Worm (Caenorhabditis elegans) whole organism, late embryonic: Measurements from ENCODE around the gene nhr-285.
"Not testable (repeated sequence)": the region's sequence is repeated elsewhere in the genome, so short reads cannot be mapped to it uniquely, and the experiment has no call there.

Experiments used
- K09A11.1 ChIP-seq: sonication (generic microtip); optimal IDR thresholded peaks from 2 replicates; lab custom pipeline; 2017; ENCODE audit warnings: antibody characterized with exemption, mild to moderate bottlenecking, missing genetic modification characterization, missing compliant biosample characterization; ENCODE audit not compliant: insufficient read depth
- ceh-31 ChIP-seq: sonication (generic microtip); optimal IDR thresholded peaks from 2 replicates; lab custom pipeline; 2016; ENCODE audit warnings: missing genetic modification characterization, missing compliant biosample characterization
- ceh-6 ChIP-seq: fragments of 200-800 bp; sonication (Bioruptor generic); optimal IDR thresholded peaks from 2 replicates; lab custom pipeline; 2018; ENCODE audit warnings: mild to moderate bottlenecking, missing genetic modification characterization, missing compliant biosample characterization
- dmd-4 ChIP-seq: sonication (generic microtip); optimal IDR thresholded peaks from 2 replicates; lab custom pipeline; 2016; ENCODE audit warnings: borderline replicate concordance, missing genetic modification characterization, missing compliant biosample characterization
- dve-1 ChIP-seq: sonication (generic microtip); optimal IDR thresholded peaks from 2 replicates; lab custom pipeline; 2017; ENCODE audit warnings: antibody characterized with exemption, mild to moderate bottlenecking, missing genetic modification characterization, missing compliant biosample characterization
- ets-4 ChIP-seq: sonication (generic microtip); optimal IDR thresholded peaks from 2 replicates; lab custom pipeline; 2016; ENCODE audit warnings: missing genetic modification characterization, missing compliant biosample characterization
- gmeb-2 ChIP-seq: sonication (generic microtip); optimal IDR thresholded peaks from 2 replicates; lab custom pipeline; 2016; ENCODE audit warnings: missing genetic modification characterization, inconsistent platforms, missing compliant biosample characterization
- hlh-30 ChIP-seq: sonication (generic microtip); optimal IDR thresholded peaks from 2 replicates; lab custom pipeline; 2017; ENCODE audit warnings: antibody characterized with exemption, missing genetic modification characterization, missing compliant biosample characterization; ENCODE audit not compliant: insufficient read depth
- pha-4 ChIP-seq: fragments of 150-350 bp; optimal IDR thresholded peaks from 2 replicates; lab custom pipeline; 2018; ENCODE audit warnings: missing biosample characterization, missing genetic modification reagents, missing genetic modification characterization
- rnt-1 ChIP-seq: sonication (generic microtip); optimal IDR thresholded peaks from 2 replicates; lab custom pipeline; 2016; ENCODE audit warnings: missing genetic modification characterization, missing compliant biosample characterization
- tbx-2 ChIP-seq: sonication (generic microtip); optimal IDR thresholded peaks from 2 replicates; lab custom pipeline; 2016; ENCODE audit warnings: missing genetic modification characterization, missing compliant biosample characterization
- unc-55 ChIP-seq: sonication (generic microtip); optimal IDR thresholded peaks from 2 replicates; lab custom pipeline; 2017; ENCODE audit warnings: missing biosample characterization, missing genetic modification reagents, missing genetic modification characterization
- unc-86 ChIP-seq: sonication (generic microtip); optimal IDR thresholded peaks from 2 replicates; lab custom pipeline; 2016; ENCODE audit warnings: missing genetic modification characterization, missing compliant biosample characterization
- zip-5 ChIP-seq: sonication (generic microtip); optimal IDR thresholded peaks from 2 replicates; lab custom pipeline; 2016; ENCODE audit warnings: missing genetic modification characterization, missing compliant biosample characterization

DNA sequence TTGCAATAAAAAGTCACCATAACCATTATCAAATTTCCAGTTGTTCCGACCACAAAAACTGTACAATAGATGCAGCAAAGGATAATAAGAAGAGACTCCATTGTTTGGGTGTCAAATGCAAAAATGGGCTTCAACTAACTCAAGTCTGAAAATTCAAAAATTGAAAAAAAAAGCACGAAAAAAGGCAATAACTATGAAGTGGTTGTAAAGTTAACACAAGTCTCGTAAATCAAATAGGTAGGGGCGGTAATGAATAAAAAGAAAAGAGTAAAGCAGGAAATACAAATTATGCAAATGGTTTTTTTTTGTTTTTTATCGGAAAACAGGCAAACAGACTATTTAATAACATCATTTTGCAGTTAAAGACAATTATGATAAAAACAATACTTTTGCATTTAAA is 28.4 kb upstream of the nhr-285 start, which contains the start of gene srsx-38:
- TF ChIP-seq K09A11.1 (tag; lab: Kevin White, UChicago); gmeb-2 (tag; lab: Kevin White, UChicago); ets-4 (tag; lab: Kevin White, UChicago); pha-4 (tag; lab: Kevin White, UChicago); dmd-4 (tag; lab: Kevin White, UChicago); unc-55; hlh-30; unc-86 (tag; lab: Kevin White, UChicago); ceh-6 (GFP tag; lab: Kevin White, UChicago); tbx-2 (tag; lab: Kevin White, UChicago); rnt-1 (tag; lab: Kevin White, UChicago); zip-5; ceh-31 (tag; lab: Kevin White, UChicago); dve-1 (tag; lab: Kevin White, UChicago): not testable (repeated sequence)
